Fruit fly (Drosophila melanogaster): ENCODE results near the gene KrT95D.
A peak's percentile ranks its signal among the peaks of the same experiment; 100 is the strongest.

KrT95D gene

DNA sequence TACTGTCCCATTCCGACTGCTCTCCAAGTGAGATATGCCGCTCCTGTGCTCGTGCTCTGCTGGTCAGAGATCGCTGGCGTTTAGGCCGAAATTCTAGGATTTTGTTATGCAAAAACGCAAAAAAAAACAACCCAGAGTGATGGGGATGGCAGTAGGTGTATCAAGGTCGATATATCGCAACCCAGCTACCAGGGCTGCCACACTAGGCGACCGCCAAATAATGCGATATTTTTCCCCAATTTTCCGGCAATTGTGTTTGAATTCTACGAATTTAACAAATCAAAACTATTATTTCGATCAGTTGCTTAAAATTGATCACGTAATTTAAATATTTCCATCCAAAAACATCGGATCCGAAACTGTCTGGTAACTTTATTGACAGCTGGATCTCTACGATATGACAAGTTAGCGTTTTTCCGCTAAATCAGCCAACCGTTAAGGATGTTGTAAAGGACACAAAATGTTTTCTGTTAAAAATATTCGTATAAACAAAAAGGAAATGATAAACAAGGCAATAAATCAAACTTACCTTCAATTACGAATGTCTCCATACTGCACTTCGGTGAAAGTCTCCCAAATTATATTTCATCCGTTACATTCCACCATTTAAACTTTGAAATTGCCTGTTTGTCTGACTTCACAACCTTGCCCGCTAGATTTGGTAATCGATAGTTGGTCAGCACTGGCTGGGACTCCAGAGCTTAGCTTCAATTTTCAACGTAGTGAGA is 6.1 kb upstream of the KrT95D start, which contains the start of gene spas (continued):
- TF ChIP-seq sv (GFP tag; optimal IDR thresholded peaks at IDR 0.05) (peak; percentile 36), ey (GFP tag; optimal IDR thresholded peaks at IDR 0.05) (peak; percentile 64), Mio (GFP tag; optimal IDR thresholded peaks at IDR 0.05) (no peak), sage (GFP tag; optimal IDR thresholded peaks at IDR 0.05) (no peak), rgr (GFP tag; optimal IDR thresholded peaks at IDR 0.05) (peak; percentile 65), N (GFP tag; optimal IDR thresholded peaks at IDR 0.05) (no peak), Sp1 (GFP tag; optimal IDR thresholded peaks at IDR 0.05) (peak; percentile 60), psq (GFP tag; optimal IDR thresholded peaks at IDR 0.05) (peak; percentile 72), pan (optimal IDR thresholded peaks at IDR 0.05) (no peak), CG32264 (GFP tag; optimal IDR thresholded peaks at IDR 0.05) (no peak), CG9705 (GFP tag; optimal IDR thresholded peaks at IDR 0.05) (peak; percentile 48), fru (GFP tag; optimal IDR thresholded peaks at IDR 0.05) (peak; percentile 69), dl (GFP tag; optimal IDR thresholded peaks at IDR 0.05; ENCODE audit: insufficient read depth in 1 of 2, partially characterized antibody in 2 of 2) (no peak), Dfd (GFP tag; optimal IDR thresholded peaks at IDR 0.05) (no peak), Abd-B (GFP tag; optimal IDR thresholded peaks at IDR 0.05) (no peak), Hnf4 (GFP tag; optimal IDR thresholded peaks at IDR 0.05) (peak; percentile 63), brk (GFP tag; optimal IDR thresholded peaks at IDR 0.05) (no peak)

DNA sequence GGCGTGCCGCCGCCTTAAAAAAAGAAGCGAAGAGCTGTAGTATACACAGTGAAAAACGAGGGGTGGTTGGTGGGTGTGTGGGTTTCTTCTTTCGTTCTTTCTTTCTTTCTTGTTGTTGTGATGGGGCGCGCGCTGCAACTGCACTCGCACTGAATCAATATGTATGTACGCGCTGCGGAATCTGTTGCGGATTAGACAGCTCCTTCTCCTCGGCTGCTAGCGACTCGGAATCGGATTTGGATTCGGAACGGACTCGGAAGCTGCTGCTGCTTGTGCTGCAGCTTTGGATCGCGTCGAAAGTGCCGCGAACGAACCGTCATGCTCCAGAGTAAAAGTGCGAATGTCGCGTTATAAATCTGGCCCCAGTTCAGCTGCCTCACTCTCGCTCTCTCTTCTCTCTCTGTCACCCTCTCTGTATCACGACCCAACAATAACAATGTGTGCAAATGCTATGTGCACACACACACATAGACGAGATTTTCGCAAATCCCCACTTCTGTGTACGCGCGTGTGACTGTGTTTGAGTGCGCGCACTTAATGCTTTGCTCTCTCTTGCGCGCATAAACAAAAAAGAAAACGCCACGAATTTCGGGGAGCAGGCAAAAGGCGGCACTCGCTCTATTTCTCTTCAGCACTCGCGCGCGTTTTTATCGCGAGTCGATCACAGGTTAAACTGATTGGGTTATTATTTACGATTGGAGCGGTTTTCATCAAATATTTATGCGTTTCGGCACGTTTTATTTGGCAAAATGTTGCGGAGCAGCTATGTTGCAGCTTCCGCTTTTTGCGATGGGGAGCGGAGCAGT is 405 bp downstream of the KrT95D start:
- TF ChIP-seq dl (GFP tag; optimal IDR thresholded peaks at IDR 0.05; ENCODE audit: insufficient read depth in 1 of 2, partially characterized antibody in 2 of 2): peak in 1 of 2 experiments; percentile 64
- TF ChIP-seq Hr83 (GFP tag; optimal IDR thresholded peaks at IDR 0.05; ENCODE audit: poor library complexity, severe bottlenecking): peak; percentile 65
- no peak for TF ChIP-seq pan (optimal IDR thresholded peaks at IDR 0.05)
- TF ChIP-seq Rel (GFP tag; optimal IDR thresholded peaks at IDR 0.05): no peak
- peak; percentile 89 for TF ChIP-seq Rel (tag; optimal IDR thresholded peaks at IDR 0.05)
- no peak for TF ChIP-seq Abd-B (GFP tag; optimal IDR thresholded peaks at IDR 0.05)
- TF ChIP-seq usp (GFP tag; optimal IDR thresholded peaks at IDR 0.05): no peak
- no peak for TF ChIP-seq CG9705 (GFP tag; optimal IDR thresholded peaks at IDR 0.05)
- TF ChIP-seq psq (GFP tag; optimal IDR thresholded peaks at IDR 0.05): peak; percentile 43
- peak; percentile 46 for TF ChIP-seq Sp1 (GFP tag; optimal IDR thresholded peaks at IDR 0.05)
- TF ChIP-seq rgr (GFP tag; optimal IDR thresholded peaks at IDR 0.05): no peak
- TF ChIP-seq br (GFP tag; optimal IDR thresholded peaks at IDR 0.05): peak; percentile 15
- TF ChIP-seq Dif (GFP tag; optimal IDR thresholded peaks at IDR 0.05; ENCODE audit: partially characterized antibody): peak; percentile 90
- TF ChIP-seq GATAd (GFP tag; optimal IDR thresholded peaks at IDR 0.05): no peak
- no peak for TF ChIP-seq Vsx2 (GFP tag; optimal IDR thresholded peaks at IDR 0.05; ENCODE audit: partially characterized antibody)
- peak; percentile 6 for TF ChIP-seq woc (GFP tag; optimal IDR thresholded peaks at IDR 0.05)
- peak; percentile 64 for TF ChIP-seq h (GFP tag; optimal IDR thresholded peaks at IDR 0.05)
- peak; percentile 29 for TF ChIP-seq fru (GFP tag; optimal IDR thresholded peaks at IDR 0.05)
- peak; percentile 4 for TF ChIP-seq N (GFP tag; optimal IDR thresholded peaks at IDR 0.05)
- TF ChIP-seq sage (GFP tag; optimal IDR thresholded peaks at IDR 0.05): no peak
- peak; percentile 10 for TF ChIP-seq OdsH (GFP tag; optimal IDR thresholded peaks at IDR 0.05)
- TF ChIP-seq foxo (GFP tag; optimal IDR thresholded peaks at IDR 0.05): peak in 1 of 2 experiments; percentile 40
- TF ChIP-seq Hr78 (GFP tag; optimal IDR thresholded peaks at IDR 0.05): no peak

DNA sequence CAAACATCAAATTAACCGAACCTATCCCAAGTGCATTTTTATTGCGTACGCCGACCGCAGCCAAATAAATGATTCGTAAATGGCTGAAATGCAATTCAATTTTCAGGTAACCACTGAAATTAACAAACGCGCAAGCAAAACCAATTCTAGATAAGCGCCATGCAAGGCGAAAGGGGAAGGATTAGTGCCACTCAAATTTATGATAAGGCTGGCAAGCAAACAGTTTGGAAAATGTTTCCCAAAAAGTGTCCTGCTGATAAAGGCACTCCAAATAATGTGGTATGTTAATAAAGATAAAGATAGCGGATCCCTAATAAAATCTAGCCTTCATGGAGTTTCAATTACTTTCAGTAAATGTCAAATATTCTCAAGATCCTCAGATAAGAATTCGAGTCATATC is 4.4 kb downstream of the KrT95D start:
- TF ChIP-seq Hr83 (GFP tag; optimal IDR thresholded peaks at IDR 0.05; ENCODE audit: poor library complexity, severe bottlenecking) (no peak), woc (GFP tag; optimal IDR thresholded peaks at IDR 0.05) (no peak), Rel (GFP tag; optimal IDR thresholded peaks at IDR 0.05) (no peak), Rel (tag; optimal IDR thresholded peaks at IDR 0.05) (peak; percentile 11), CrebA (GFP tag; optimal IDR thresholded peaks at IDR 0.05; ENCODE audit: borderline replicate concordance) (no peak), HLH106 (tag; optimal IDR thresholded peaks at IDR 0.05) (no peak), CG32264 (GFP tag; optimal IDR thresholded peaks at IDR 0.05) (no peak)

All from whole organism, wandering third instar larva.